Fruit fly (Drosophila melanogaster) whole organism, embryonic: ENCODE measurements around the gene Frmd5.

Source experiments
- CG10147 ChIP-seq: fragments of 200-800 bp; sonication (Bioruptor generic); optimal IDR thresholded peaks from 2 replicates; lab custom pipeline; 2019; ENCODE audit warnings: missing biosample characterization, mild to moderate bottlenecking, missing genetic modification characterization, moderate library complexity
- CG10565 ChIP-seq: fragments of 200-800 bp; sonication (Bioruptor generic); optimal IDR thresholded peaks from 3 replicates; lab custom pipeline; 2016; ENCODE audit warnings: missing biosample characterization, mild to moderate bottlenecking, missing genetic modification characterization
- CG11085 ChIP-seq: fragments of 200-800 bp; sonication (Bioruptor generic); IDR thresholded peaks from 2 replicates; pipeline ENCODE4 v1.3.6; 2022; ENCODE audit warnings: missing biosample characterization, missing genetic modification characterization
- CG12071 ChIP-seq: fragments of 200-800 bp; sonication (Bioruptor generic); optimal IDR thresholded peaks from 3 replicates; lab custom pipeline; 2018; ENCODE audit warnings: missing biosample characterization, mild to moderate bottlenecking, missing genetic modification characterization
- CG12744 ChIP-seq: fragments of 200-800 bp; sonication (Bioruptor generic); optimal IDR thresholded peaks from 2 replicates; lab custom pipeline; 2016; ENCODE audit warnings: missing biosample characterization, missing genetic modification characterization
- CG14667 ChIP-seq: fragments of 200-800 bp; sonication (Bioruptor generic); IDR thresholded peaks from 2 replicates; pipeline ENCODE4 v1.3.6; 2022; ENCODE audit warnings: missing biosample characterization, missing genetic modification characterization
- CG17186 ChIP-seq: fragments of 200-800 bp; sonication (Bioruptor generic); optimal IDR thresholded peaks from 3 replicates; lab custom pipeline; 2017; ENCODE audit warnings: missing biosample characterization, missing genetic modification reagents, missing genetic modification characterization
- CG17359 ChIP-seq: fragments of 200-800 bp; sonication (Bioruptor generic); optimal IDR thresholded peaks from 3 replicates; lab custom pipeline; 2018; ENCODE audit warnings: missing biosample characterization, mild to moderate bottlenecking, missing genetic modification characterization, moderate library complexity
- CG17802 ChIP-seq: fragments of 200-800 bp; sonication (Bioruptor generic); optimal IDR thresholded peaks from 2 replicates; lab custom pipeline; 2018; ENCODE audit warnings: missing biosample characterization, mild to moderate bottlenecking, missing genetic modification characterization, moderate library complexity
- CG2199 ChIP-seq: fragments of 200-800 bp; sonication (Bioruptor generic); IDR thresholded peaks from 3 replicates; pipeline ENCODE4 v1.3.6; 2022; ENCODE audit warnings: missing biosample characterization, missing genetic modification characterization
- CG3065 ChIP-seq: fragments of 200-800 bp; sonication (Bioruptor generic); optimal IDR thresholded peaks from 2 replicates; lab custom pipeline; 2016; ENCODE audit warnings: missing biosample characterization, missing genetic modification characterization
- CG32532 ChIP-seq: fragments of 200-800 bp; sonication (Bioruptor generic); IDR thresholded peaks from 2 replicates; pipeline ENCODE4 v1.3.6; 2022; ENCODE audit warnings: missing biosample characterization, missing genetic modification characterization
- CG32767 ChIP-seq: fragments of 200-800 bp; sonication (Bioruptor generic); IDR thresholded peaks from 2 replicates; pipeline ENCODE4 v1.3.6; 2022; ENCODE audit warnings: missing biosample characterization, missing genetic modification characterization
- CG32772 ChIP-seq: fragments of 200-800 bp; sonication (Bioruptor generic); IDR thresholded peaks from 2 replicates; pipeline ENCODE4 v1.3.6; 2022; ENCODE audit warnings: missing biosample characterization, missing genetic modification characterization
- CG3281 ChIP-seq: fragments of 200-800 bp; sonication (Bioruptor generic); optimal IDR thresholded peaks from 3 replicates; lab custom pipeline; 2017; ENCODE audit warnings: missing biosample characterization, mild to moderate bottlenecking, missing genetic modification characterization
- CG33557 ChIP-seq: fragments of 200-800 bp; sonication (Bioruptor generic); optimal IDR thresholded peaks from 2 replicates; lab custom pipeline; 2019; ENCODE audit warnings: missing biosample characterization, mild to moderate bottlenecking, missing genetic modification characterization, moderate library complexity
- CG3838 ChIP-seq: fragments of 200-800 bp; sonication (Bioruptor generic); optimal IDR thresholded peaks from 3 replicates; lab custom pipeline; 2016; ENCODE audit warnings: missing biosample characterization, missing genetic modification characterization
- CG6689 ChIP-seq: fragments of 200-800 bp; sonication (Bioruptor generic); IDR thresholded peaks from 2 replicates; pipeline ENCODE4 v1.3.6; 2022; ENCODE audit warnings: missing biosample characterization, missing genetic modification characterization
- CG7271 ChIP-seq: fragments of 200-800 bp; sonication (Bioruptor generic); optimal IDR thresholded peaks from 2 replicates; lab custom pipeline; 2018; ENCODE audit warnings: missing biosample characterization, mild to moderate bottlenecking, missing genetic modification characterization, moderate library complexity
- CG8290 ChIP-seq, 3 experiments: fragments of 200-800 bp; sonication (Bioruptor generic); optimal IDR thresholded peaks; 2 replicates each; lab custom pipeline; 2016 to 2019; ENCODE audit warnings: missing biosample characterization in 3 of 3, missing genetic modification characterization in 3 of 3, mild to moderate bottlenecking in 2 of 3, moderate library complexity in 1 of 3
- CG9797 ChIP-seq: fragments of 200-800 bp; sonication (Bioruptor generic); optimal IDR thresholded peaks from 3 replicates; lab custom pipeline; 2018; ENCODE audit warnings: missing biosample characterization, mild to moderate bottlenecking, missing genetic modification characterization
- Dp ChIP-seq: fragments of 200-800 bp; sonication (Bioruptor generic); optimal IDR thresholded peaks from 2 replicates; lab custom pipeline; 2018; ENCODE audit warnings: missing biosample characterization, mild to moderate bottlenecking, missing genetic modification characterization, moderate library complexity
- E2f2 ChIP-seq: fragments of 200-800 bp; sonication (Bioruptor generic); IDR thresholded peaks from 2 replicates; pipeline ENCODE4 v1.3.6; 2022; ENCODE audit warnings: missing biosample characterization, missing genetic modification characterization
- ERR ChIP-seq: fragments of 200-800 bp; sonication (Bioruptor generic); optimal IDR thresholded peaks from 2 replicates; lab custom pipeline; 2016; ENCODE audit warnings: missing biosample characterization, missing genetic modification characterization
- Elba2 ChIP-seq: fragments of 200-800 bp; sonication (Bioruptor generic); optimal IDR thresholded peaks from 3 replicates; lab custom pipeline; 2016; ENCODE audit warnings: missing biosample characterization, missing genetic modification characterization
- Fer1 ChIP-seq: fragments of 200-800 bp; sonication (Bioruptor generic); optimal IDR thresholded peaks from 2 replicates; lab custom pipeline; 2017; ENCODE audit warnings: missing biosample characterization, mild to moderate bottlenecking, missing genetic modification characterization
- Lhr ChIP-seq: fragments of 200-800 bp; sonication (Bioruptor generic); optimal IDR thresholded peaks from 3 replicates; lab custom pipeline; 2017; ENCODE audit warnings: mild to moderate bottlenecking, missing biosample characterization, missing genetic modification reagents, missing genetic modification characterization
- Lim3 ChIP-seq: fragments of 200-800 bp; sonication (Bioruptor generic); IDR thresholded peaks from 2 replicates; pipeline ENCODE4 v1.3.6; 2022; ENCODE audit warnings: missing biosample characterization, missing genetic modification characterization
- NC2α ChIP-seq: fragments of 200-800 bp; sonication (Bioruptor generic); optimal IDR thresholded peaks from 2 replicates; lab custom pipeline; 2016; ENCODE audit warnings: missing biosample characterization, missing genetic modification characterization
- NFAT ChIP-seq: fragments of 200-800 bp; sonication (Bioruptor generic); IDR thresholded peaks from 2 replicates; pipeline ENCODE4 v1.3.6; 2022; ENCODE audit warnings: missing biosample characterization, missing genetic modification characterization
- Scr ChIP-seq: fragments of 200-800 bp; sonication (Bioruptor generic); IDR thresholded peaks from 2 replicates; pipeline ENCODE4 v1.3.6; 2022; ENCODE audit warnings: missing biosample characterization, missing genetic modification characterization; ENCODE audit not compliant: partially characterized antibody
- chm ChIP-seq: fragments of 200-800 bp; sonication (Bioruptor generic); IDR thresholded peaks from 2 replicates; pipeline ENCODE4 v1.3.6; 2022; ENCODE audit warnings: missing biosample characterization, missing genetic modification characterization
- danr ChIP-seq: fragments of 200-800 bp; sonication (Bioruptor generic); IDR thresholded peaks from 2 replicates; pipeline ENCODE4 v1.3.6; 2022; ENCODE audit warnings: missing biosample characterization, missing genetic modification characterization
- dmrt99B ChIP-seq: fragments of 200-800 bp; sonication (Bioruptor generic); optimal IDR thresholded peaks from 2 replicates; lab custom pipeline; 2018; ENCODE audit warnings: missing biosample characterization, mild to moderate bottlenecking, missing genetic modification characterization, moderate library complexity
- fd64A ChIP-seq: fragments of 200-800 bp; sonication (Bioruptor generic); optimal IDR thresholded peaks from 3 replicates; lab custom pipeline; 2018; ENCODE audit warnings: missing biosample characterization, mild to moderate bottlenecking, missing genetic modification characterization
- gfzf ChIP-seq: fragments of 200-800 bp; sonication (Bioruptor generic); optimal IDR thresholded peaks from 2 replicates; lab custom pipeline; 2016; ENCODE audit warnings: missing biosample characterization, mild to moderate bottlenecking, missing genetic modification characterization, moderate library complexity
- gsb ChIP-seq: fragments of 200-800 bp; sonication (Bioruptor generic); IDR thresholded peaks from 2 replicates; pipeline ENCODE4 v1.3.6; 2022; ENCODE audit warnings: missing biosample characterization, missing genetic modification characterization
- hb ChIP-seq: fragments of 200-800 bp; sonication (Bioruptor generic); IDR thresholded peaks from 3 replicates; pipeline ENCODE4 v1.3.6; 2022; ENCODE audit warnings: missing biosample characterization, missing genetic modification characterization; ENCODE audit not compliant: partially characterized antibody
- jing ChIP-seq: fragments of 200-800 bp; sonication (Bioruptor generic); optimal IDR thresholded peaks from 2 replicates; lab custom pipeline; 2018; ENCODE audit warnings: missing biosample characterization, mild to moderate bottlenecking, missing genetic modification characterization
- knrl ChIP-seq: fragments of 200-800 bp; sonication (Bioruptor generic); IDR thresholded peaks from 3 replicates; pipeline ENCODE4 v1.3.6; 2022; ENCODE audit warnings: missing biosample characterization, missing genetic modification characterization; ENCODE audit not compliant: partially characterized antibody
- lov ChIP-seq, 2 experiments: fragments of 200-800 bp in 1 of 2; fragments of >200 bp in 1 of 2; sonication (Bioruptor generic) in 1 of 2; IDR thresholded peaks in 1 of 2; optimal IDR thresholded peaks in 1 of 2; 2 replicates in 1 of 2; 3 replicates in 1 of 2; pipeline versions ENCODE4 v1.3.6 to Lab custom; 2017 to 2022; ENCODE audit warnings: missing biosample characterization in 1 of 2, missing genetic modification characterization in 1 of 2
- mld ChIP-seq: fragments of 200-800 bp; sonication (Bioruptor generic); IDR thresholded peaks from 3 replicates; pipeline ENCODE4 v1.3.6; 2022; ENCODE audit warnings: missing biosample characterization, missing genetic modification characterization; ENCODE audit not compliant: partially characterized antibody
- nerfin-2 ChIP-seq: fragments of 200-800 bp; sonication (Bioruptor generic); IDR thresholded peaks from 2 replicates; pipeline ENCODE4 v1.3.6; 2022; ENCODE audit warnings: missing biosample characterization, missing genetic modification characterization; ENCODE audit not compliant: partially characterized antibody
- pfk ChIP-seq: fragments of 200-800 bp; sonication (Bioruptor generic); optimal IDR thresholded peaks from 2 replicates; lab custom pipeline; 2018; ENCODE audit warnings: missing biosample characterization, mild to moderate bottlenecking, missing genetic modification characterization, moderate library complexity
- prd ChIP-seq, 3 experiments: fragments of >200 bp in 2 of 3; fragments of 200-800 bp in 1 of 3; sonication (Bioruptor generic) in 1 of 3; optimal IDR thresholded peaks in 2 of 3; IDR thresholded peaks in 1 of 3; 2 replicates in 2 of 3; 3 replicates in 1 of 3; pipeline versions ENCODE4 v1.3.6 to Lab custom; 2017 to 2022; ENCODE audit warnings: missing biosample characterization in 1 of 3, missing genetic modification characterization in 1 of 3
- pros ChIP-seq: fragments of 200-800 bp; sonication (Bioruptor generic); optimal IDR thresholded peaks from 3 replicates; lab custom pipeline; 2019; ENCODE audit warnings: missing biosample characterization, mild to moderate bottlenecking, missing genetic modification characterization, moderate library complexity
- run ChIP-seq: fragments of 200-800 bp; sonication (Bioruptor generic); optimal IDR thresholded peaks from 3 replicates; lab custom pipeline; 2018; ENCODE audit warnings: missing biosample characterization, mild to moderate bottlenecking, missing genetic modification characterization
- zfh2 ChIP-seq: fragments of 200-800 bp; sonication (Bioruptor generic); optimal IDR thresholded peaks from 2 replicates; lab custom pipeline; 2016; ENCODE audit warnings: missing biosample characterization, missing genetic modification characterization

The Frmd5 gene

dm6 chr2L:10356508-10356907 is 12.3 kb downstream of the Frmd5 start, which contains the start of the genes CtsL4 and ClpP (continued):
- TF ChIP-seq fd64A (GFP tag; lab: Kevin White, UChicago) (no peak), CG12071 (GFP tag; lab: Kevin White, UChicago) (no peak), Lhr (peak; percentile 62), CG6689 (GFP tag; lab: Robert Waterston, UW) (0 out of 2 replicates have a peak, but pooled peaks have one; percentile 21), CG12744 (GFP tag; lab: Kevin White, UChicago) (no peak), CG3065 (GFP tag; lab: Kevin White, UChicago) (no peak), CG32767 (GFP tag; lab: Robert Waterston, UW) (peak; percentile 66; the same call in 1 of the 2 replicates), prd (optimal IDR thresholded peaks at IDR 0.05; lab: Kevin White, UChicago) (no peak), prd (GFP tag; IDR thresholded peaks at IDR 0.05; lab: Robert Waterston, UW) (peak; percentile 67; the same call in 2 of the 3 replicates), jing (GFP tag; lab: Kevin White, UChicago) (no peak), CG3838 (GFP tag; lab: Kevin White, UChicago) (no peak), CG9797 (GFP tag; lab: Kevin White, UChicago) (peak; percentile 1), E2f2 (GFP tag; lab: Robert Waterston, UW) (no peak), Lim3 (no peak), gsb (GFP tag; lab: Robert Waterston, UW) (no peak), CG8290 (GFP tag; optimal IDR thresholded peaks at IDR 0.05; lab: Kevin White, UChicago) (peak; percentile 78), CG8290 (tag; optimal IDR thresholded peaks at IDR 0.05; lab: Kevin White, UChicago) (peak in 1 of 2 experiments; percentile 14), CG17359 (peak; percentile 18), mld (GFP tag; lab: Robert Waterston, UW) (no peak), pros (GFP tag; lab: Kevin White, UChicago) (peak; percentile 86), nerfin-2 (GFP tag; lab: Robert Waterston, UW) (no peak), CG17186 (GFP tag; lab: Kevin White, UChicago) (no peak), ERR (no peak), pfk (GFP tag; lab: Kevin White, UChicago) (peak; percentile 97), chm (GFP tag; lab: Robert Waterston, UW) (peak; percentile 64; the same call in 1 of the 2 replicates), zfh2 (GFP tag; lab: Kevin White, UChicago) (peak; percentile 33), CG10147 (GFP tag; lab: Kevin White, UChicago) (no peak), CG32772 (GFP tag; lab: Robert Waterston, UW) (no peak), lov (optimal IDR thresholded peaks at IDR 0.05; lab: Kevin White, UChicago) (no peak), lov (GFP tag; IDR thresholded peaks at IDR 0.05; lab: Robert Waterston, UW) (0 out of 3 replicates have a peak, but pooled peaks have one; percentile 9), CG3281 (peak; percentile 4), run (tag; lab: Kevin White, UChicago) (no peak), knrl (GFP tag; lab: Robert Waterston, UW) (no peak), hb (no peak), gfzf (GFP tag; lab: Kevin White, UChicago) (peak; percentile 35), dmrt99B (tag; lab: Kevin White, UChicago) (no peak), Elba2 (GFP tag; lab: Kevin White, UChicago) (peak; percentile 59), CG7271 (tag; lab: Kevin White, UChicago) (peak; percentile 8), danr (GFP tag; lab: Robert Waterston, UW) (no peak), NFAT (GFP tag; lab: Robert Waterston, UW) (no peak), Scr (GFP tag; lab: Robert Waterston, UW) (0 out of 2 replicates have a peak, but pooled peaks have one; percentile 23), Fer1 (GFP tag; lab: Kevin White, UChicago) (peak; percentile 15), CG32532 (GFP tag; lab: Robert Waterston, UW) (peak; percentile 34), CG17802 (tag; lab: Kevin White, UChicago) (peak; percentile 94), CG14667 (GFP tag; lab: Robert Waterston, UW) (peak; percentile 85), Dp (GFP tag; lab: Kevin White, UChicago) (peak; percentile 5), CG11085 (GFP tag; lab: Robert Waterston, UW) (no peak), CG2199 (GFP tag; lab: Robert Waterston, UW) (peak; percentile 55; the same call in 1 of the 3 replicates), CG33557 (GFP tag; lab: Kevin White, UChicago) (peak; percentile 36), CG10565 (no peak), NC2α (GFP tag; lab: Kevin White, UChicago) (no peak)
